Worm (Caenorhabditis elegans) whole organism, L4/young adult: ENCODE data around the gene unc-116.

ENCODE experiments used
- W03F9.2 ChIP-seq: fragments of 150-350 bp; optimal IDR thresholded peaks from 2 replicates; lab custom pipeline; 2014; ENCODE audit warnings: missing biosample characterization, missing genetic modification characterization
- him-1 ChIP-seq: sonication (generic microtip); optimal IDR thresholded peaks from 2 replicates; lab custom pipeline; 2016; ENCODE audit warnings: missing genotype, missing genetic modification reagents, missing genetic modification characterization, missing compliant biosample characterization

DNA sequence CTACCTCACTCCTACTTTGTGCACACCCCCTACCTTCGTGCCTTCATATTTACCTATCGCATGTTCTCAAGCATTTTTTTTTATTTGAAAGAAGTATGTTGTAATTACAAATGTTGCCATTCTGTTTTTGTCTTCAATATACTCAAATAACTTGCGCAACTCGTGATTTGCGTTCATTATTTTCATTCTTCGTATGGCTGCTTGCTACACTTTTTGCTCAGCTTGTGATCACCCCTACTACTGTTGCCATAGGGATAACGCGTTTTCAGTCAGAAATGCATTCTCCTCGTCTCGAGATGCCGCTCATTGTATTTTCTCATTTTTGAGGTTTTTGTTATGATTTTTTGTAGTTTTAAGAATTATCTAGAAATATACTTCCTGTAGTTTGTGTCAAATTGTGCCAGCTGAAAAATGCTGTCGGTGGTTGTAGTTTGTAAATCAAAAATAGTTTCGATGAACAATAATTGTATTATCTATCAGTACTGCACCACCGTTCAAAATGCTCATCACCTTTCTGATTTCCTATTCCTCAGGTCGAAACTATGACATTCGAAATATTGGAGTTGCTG is 32.2 kb downstream of the unc-116 start, which contains the start of gene F10E9.1:
- no peak for TF ChIP-seq him-1 (tag; lab: Kevin White, UChicago)
- TF ChIP-seq W03F9.2, result no peak
